Fruit fly (Drosophila melanogaster): Measurements from ENCODE around the gene Brd7-9.

DNA sequence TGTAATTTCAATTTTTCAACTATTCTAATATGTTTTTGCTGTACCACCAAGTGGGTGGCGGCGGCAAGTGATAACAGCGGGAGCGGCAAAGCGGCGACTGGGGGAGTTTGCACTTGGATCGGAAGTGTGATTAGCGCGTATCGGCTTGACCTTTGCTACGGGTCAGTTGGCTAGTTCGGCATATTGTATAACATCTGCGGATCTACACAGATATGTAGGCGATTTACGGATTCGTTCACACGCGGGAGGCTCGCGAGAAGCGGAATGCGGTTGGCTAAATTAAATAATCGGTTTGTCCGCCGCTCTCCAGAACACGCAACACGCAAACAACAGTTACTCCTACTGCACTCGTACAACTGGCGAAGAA is 7.4 kb downstream of the Brd7-9 start:
- TF ChIP-seq CG7368 (GFP tag; optimal IDR thresholded peaks at IDR 0.05) (no peak), Hr39 (GFP tag; optimal IDR thresholded peaks at IDR 0.05) (no peak), CG1621 (tag; optimal IDR thresholded peaks at IDR 0.05) (no peak), CG16779 (tag; optimal IDR thresholded peaks at IDR 0.05) (no peak), achi (GFP tag; optimal IDR thresholded peaks at IDR 0.05) (no peak), CG6854 (GFP tag; optimal IDR thresholded peaks at IDR 0.05) (no peak), CG34406 (GFP tag; optimal IDR thresholded peaks at IDR 0.05) (no peak)

All from whole organism, prepupa.